Fruit fly (Drosophila melanogaster) whole organism, embryonic: ENCODE results near the gene IM33.

Experiments
- ATbp ChIP-seq: fragments of 200-800 bp; sonication (Bioruptor generic); optimal IDR thresholded peaks from 2 replicates; lab custom pipeline; 2017; ENCODE audit warnings: missing biosample characterization, mild to moderate bottlenecking, missing genetic modification characterization, missing genetic modification reagents
- CG12104 ChIP-seq: fragments of 200-800 bp; sonication (Bioruptor generic); optimal IDR thresholded peaks from 3 replicates; lab custom pipeline; 2016; ENCODE audit warnings: missing biosample characterization, missing genetic modification characterization
- CG17802 ChIP-seq: fragments of 200-800 bp; sonication (Bioruptor generic); optimal IDR thresholded peaks from 2 replicates; lab custom pipeline; 2018; ENCODE audit warnings: missing biosample characterization, mild to moderate bottlenecking, missing genetic modification characterization, moderate library complexity
- NC2α ChIP-seq: fragments of 200-800 bp; sonication (Bioruptor generic); optimal IDR thresholded peaks from 2 replicates; lab custom pipeline; 2016; ENCODE audit warnings: missing biosample characterization, missing genetic modification characterization
- emc ChIP-seq: fragments of 200-800 bp; sonication (Bioruptor generic); optimal IDR thresholded peaks from 2 replicates; lab custom pipeline; 2016; ENCODE audit warnings: missing biosample characterization, missing genetic modification characterization
- gsb ChIP-seq: fragments of 200-800 bp; sonication (Bioruptor generic); IDR thresholded peaks from 2 replicates; pipeline ENCODE4 v1.3.6; 2022; ENCODE audit warnings: missing biosample characterization, missing genetic modification characterization
- h ChIP-seq: fragments of >200 bp; optimal IDR thresholded peaks from 2 replicates; lab custom pipeline; 2017
- kni ChIP-seq: fragments of 200-800 bp; sonication (Bioruptor generic); optimal IDR thresholded peaks from 3 replicates; lab custom pipeline; 2017; ENCODE audit warnings: mild to moderate bottlenecking, missing biosample characterization, missing genetic modification reagents, missing genetic modification characterization
- seq ChIP-seq: fragments of 200-800 bp; sonication (Bioruptor generic); IDR thresholded peaks from 2 replicates; pipeline ENCODE4 v1.3.6; 2022; ENCODE audit warnings: missing biosample characterization, missing genetic modification characterization
- usp ChIP-seq: fragments of >200 bp; optimal IDR thresholded peaks from 2 replicates; lab custom pipeline; 2017; ENCODE audit warnings: missing biosample characterization, missing genetic modification characterization
- zen ChIP-seq: fragments of 200-800 bp; sonication (Bioruptor generic); optimal IDR thresholded peaks from 3 replicates; lab custom pipeline; 2018; ENCODE audit warnings: missing biosample characterization, mild to moderate bottlenecking, missing genetic modification characterization, moderate library complexity

- TF ChIP-seq NC2α (GFP tag; lab: Kevin White, UChicago) (peak; percentile 33), ATbp (no peak), seq (GFP tag; lab: Robert Waterston, UW) (peak; percentile 73; the same call in 1 of the 2 replicates), usp (GFP tag; lab: Kevin White, UChicago) (no peak), CG12104 (GFP tag; lab: Kevin White, UChicago) (no peak), kni (GFP tag; lab: Kevin White, UChicago) (peak; percentile 14), CG17802 (tag; lab: Kevin White, UChicago) (no peak), zen (tag; lab: Kevin White, UChicago) (peak; percentile 81), gsb (no peak), h (lab: Kevin White, UChicago) (no peak), emc (GFP tag; lab: Kevin White, UChicago) (no peak)
Measured at dm6 chr2L:3657349-3658142, 38.9 kb downstream of the IM33 start.
